Worm (Caenorhabditis elegans) whole organism, midembryonic: ENCODE results near the gene E04F6.10.

Experiments
- T22C8.4 ChIP-seq: fragments of 200-800 bp; sonication (Bioruptor generic); IDR thresholded peaks from 2 replicates; pipeline ENCODE4 v1.3.6; 2022; ENCODE audit warnings: missing genetic modification characterization, missing compliant biosample characterization
- cog-1 ChIP-seq: sonication (generic microtip); optimal IDR thresholded peaks from 2 replicates; lab custom pipeline; 2016; ENCODE audit warnings: missing genetic modification characterization, missing compliant biosample characterization
- flt-1 ChIP-seq: fragments of 200-800 bp; sonication (Bioruptor generic); IDR thresholded peaks from 2 replicates; pipeline ENCODE4 v1.3.6; 2022; ENCODE audit warnings: missing genetic modification characterization, missing compliant biosample characterization
- klf-2 ChIP-seq: fragments of 200-800 bp; sonication (Bioruptor generic); conservative IDR thresholded peaks from 2 replicates; pipeline ENCODE4 v1.3.6; 2022; ENCODE audit warnings: missing genetic modification reagents, missing genetic modification characterization, missing compliant biosample characterization
- med-1 ChIP-seq: sonication (generic microtip); optimal IDR thresholded peaks from 2 replicates; lab custom pipeline; 2017; ENCODE audit warnings: missing genetic modification characterization, mild to moderate bottlenecking, missing compliant biosample characterization, antibody characterized with exemption, missing genetic modification reagents; ENCODE audit not compliant: insufficient read depth
- ref-1 ChIP-seq: fragments of 200-800 bp; sonication (Bioruptor generic); conservative IDR thresholded peaks from 2 replicates; pipeline ENCODE4 v1.3.6; 2022; ENCODE audit warnings: missing genetic modification reagents, missing genetic modification characterization, missing compliant biosample characterization
- tab-1 ChIP-seq: fragments of 200-800 bp; sonication (Bioruptor generic); IDR thresholded peaks from 2 replicates; pipeline ENCODE4 v1.3.6; 2022; ENCODE audit warnings: missing genetic modification characterization, missing compliant biosample characterization
- ztf-23 ChIP-seq: fragments of 200-800 bp; sonication (Bioruptor generic); IDR thresholded peaks from 2 replicates; pipeline ENCODE4 v1.3.6; 2022; ENCODE audit warnings: missing genetic modification reagents, missing genetic modification characterization, missing compliant biosample characterization
- ztf-29 ChIP-seq: fragments of 200-800 bp; sonication (Bioruptor generic); IDR thresholded peaks from 2 replicates; pipeline ENCODE4 v1.3.6; 2022; ENCODE audit warnings: missing genetic modification reagents, missing genetic modification characterization, missing compliant biosample characterization

ce11 chrII:7230684-7231083 lies 13.7 kb upstream of the E04F6.10 start:
- TF ChIP-seq ztf-29 (GFP tag; lab: Robert Waterston, UW) = no peak
- no peak for TF ChIP-seq flt-1 (GFP tag; lab: Robert Waterston, UW)
- no peak for TF ChIP-seq cog-1 (tag; lab: Kevin White, UChicago)
- TF ChIP-seq ztf-23 (GFP tag; lab: Robert Waterston, UW) = no peak
- no peak for TF ChIP-seq med-1 (GFP tag; lab: Kevin White, UChicago)
- no peak for TF ChIP-seq ref-1 (GFP tag; lab: Robert Waterston, UW)
- TF ChIP-seq klf-2 (GFP tag; lab: Robert Waterston, UW) = no peak
- no peak for TF ChIP-seq T22C8.4
- TF ChIP-seq tab-1 (GFP tag; lab: Robert Waterston, UW) = no peak
